Worm (Caenorhabditis elegans): ENCODE measurements around the gene nhr-187.

DNA sequence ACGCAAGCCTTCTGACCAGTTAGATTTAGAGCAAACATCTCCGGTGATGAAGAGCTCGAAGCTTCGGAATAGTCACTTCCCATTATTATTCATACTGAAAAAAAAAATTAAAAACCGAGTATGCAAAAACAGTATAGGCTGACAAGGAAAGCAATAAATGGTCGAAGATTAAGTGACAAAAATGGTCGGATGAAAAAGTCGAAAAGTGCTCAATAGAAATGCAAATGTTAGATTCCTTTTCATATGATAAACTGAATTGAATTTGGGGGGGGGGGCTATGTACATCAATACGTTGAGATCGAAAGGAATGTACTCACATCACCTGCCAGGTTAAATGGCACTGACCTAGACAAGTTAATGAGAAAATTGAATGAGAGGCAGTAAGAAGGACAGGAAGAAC lies at the start of gene nhr-187:
- TF ChIP-seq pha-4 (tag; optimal IDR thresholded peaks at IDR 0.05) (no peak), ama-1 (optimal IDR thresholded peaks at IDR 0.05) (no peak), ceh-30 (tag; optimal IDR thresholded peaks at IDR 0.05) (no peak), ceh-48 (tag; optimal IDR thresholded peaks at IDR 0.05) (no peak), unc-3 (GFP tag; conservative IDR thresholded peaks at IDR 0.05) (no peak), unc-3 (tag; optimal IDR thresholded peaks at IDR 0.05) (no peak), ttx-3 (tag; optimal IDR thresholded peaks at IDR 0.05) (no peak), Y22D7AL.16 (tag; optimal IDR thresholded peaks at IDR 0.05) (no peak), pqm-1 (tag; optimal IDR thresholded peaks at IDR 0.05) (no peak), nhr-11 (tag; optimal IDR thresholded peaks at IDR 0.05) (no peak), fkh-10 (GFP tag; optimal IDR thresholded peaks at IDR 0.05) (no peak)
